Fruit fly (Drosophila melanogaster) ovary, adult (tissue): ENCODE data around the gene NSD.
"Not testable (repeated sequence)": the region's sequence is repeated elsewhere in the genome, so short reads cannot be mapped to it uniquely, and the experiment has no call there.

Experiments used
- CG17801 ChIP-seq: fragments of 200-800 bp; optimal IDR thresholded peaks from 2 replicates; lab custom pipeline; 2019; ENCODE audit warnings: missing biosample characterization, mild to moderate bottlenecking, missing genetic modification characterization, moderate library complexity; ENCODE audit not compliant: partially characterized antibody

NSD gene

dm6 chr3R:27937752-27938694 lies at the start of gene NSD, which contains the start of gene BOD1:
Gene NSD (minus strand): TSS chr3R:27937853.
Gene BOD1 (plus strand): TSS chr3R:27938245.
- peak; percentile 31 for TF ChIP-seq CG17801

DNA sequence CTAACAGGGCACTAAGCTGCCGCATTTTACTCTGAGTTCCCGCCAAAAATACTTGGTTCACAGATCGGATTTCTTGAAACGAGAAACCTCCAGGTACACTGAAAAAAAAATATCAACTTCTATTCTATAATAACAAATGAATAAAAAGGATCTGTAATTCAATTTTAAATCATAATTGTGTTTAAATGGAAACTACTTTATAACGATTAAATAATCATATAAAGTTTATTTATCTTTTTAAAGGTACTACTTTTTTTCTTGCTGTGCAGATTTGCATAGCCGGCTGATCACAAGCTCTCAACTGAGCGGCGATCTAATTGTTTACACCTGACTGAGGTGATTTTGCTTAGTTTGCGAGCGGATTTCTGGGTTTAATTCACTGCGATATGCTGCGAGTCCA lies 49.7 kb upstream of the NSD start:
- peak; percentile 61 for TF ChIP-seq CG17801

DNA sequence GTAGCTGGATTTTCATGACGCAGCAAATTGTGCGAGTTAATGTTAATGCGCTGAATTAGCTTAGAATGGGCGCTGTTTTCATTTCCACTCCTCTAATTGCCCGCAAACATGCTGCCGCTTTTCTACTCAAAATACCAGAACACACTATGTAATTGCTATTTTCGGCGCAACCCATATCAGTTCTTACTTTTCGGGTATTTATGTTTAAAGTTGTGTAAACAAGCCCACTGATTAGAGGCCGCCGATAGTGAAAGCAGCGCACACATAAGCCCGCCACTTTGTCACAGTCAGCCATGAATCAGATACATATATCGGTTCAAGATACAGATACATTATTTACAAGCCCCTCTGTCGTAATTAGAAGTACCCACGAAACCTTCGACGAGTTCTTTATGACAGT lies 49.1 kb upstream of the NSD start:
- no peak for TF ChIP-seq CG17801

DNA sequence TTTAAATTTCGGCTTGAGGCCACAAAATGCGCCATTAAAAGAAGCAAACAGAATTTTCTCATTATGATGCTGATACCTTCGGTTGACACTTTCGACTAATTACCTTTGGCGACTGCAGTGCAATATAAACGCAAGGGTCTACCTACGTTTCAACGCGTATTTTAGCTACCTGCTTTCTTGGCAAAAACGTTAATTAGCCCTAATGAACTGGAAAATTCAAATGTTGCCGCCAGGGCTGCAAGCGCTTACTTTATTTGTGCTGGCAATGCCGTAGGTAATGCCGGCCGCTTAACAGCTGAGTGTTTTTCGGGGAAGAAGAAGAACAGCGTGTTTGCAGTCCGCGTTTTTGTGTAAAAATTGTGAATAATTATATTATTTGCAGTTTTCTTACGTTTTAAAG lies 25.5 kb upstream of the NSD start, which contains the start of the genes CG31131 and CG4849:
Gene CG31131, minus strand, starts transcription at position 101 of the 400 bp plus-strand sequence.
Gene CG4849, plus strand, starts transcription at position 297 of the 400 bp plus-strand sequence.
- not testable (repeated sequence) for TF ChIP-seq CG17801

DNA sequence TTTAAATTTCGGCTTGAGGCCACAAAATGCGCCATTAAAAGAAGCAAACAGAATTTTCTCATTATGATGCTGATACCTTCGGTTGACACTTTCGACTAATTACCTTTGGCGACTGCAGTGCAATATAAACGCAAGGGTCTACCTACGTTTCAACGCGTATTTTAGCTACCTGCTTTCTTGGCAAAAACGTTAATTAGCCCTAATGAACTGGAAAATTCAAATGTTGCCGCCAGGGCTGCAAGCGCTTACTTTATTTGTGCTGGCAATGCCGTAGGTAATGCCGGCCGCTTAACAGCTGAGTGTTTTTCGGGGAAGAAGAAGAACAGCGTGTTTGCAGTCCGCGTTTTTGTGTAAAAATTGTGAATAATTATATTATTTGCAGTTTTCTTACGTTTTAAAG lies 22.8 kb upstream of the NSD start, which contains the start of gene CG31253:
Gene CG31253, minus strand, starts transcription at position 101 of the 400 bp plus-strand sequence.
- not testable (repeated sequence) for TF ChIP-seq CG17801

DNA sequence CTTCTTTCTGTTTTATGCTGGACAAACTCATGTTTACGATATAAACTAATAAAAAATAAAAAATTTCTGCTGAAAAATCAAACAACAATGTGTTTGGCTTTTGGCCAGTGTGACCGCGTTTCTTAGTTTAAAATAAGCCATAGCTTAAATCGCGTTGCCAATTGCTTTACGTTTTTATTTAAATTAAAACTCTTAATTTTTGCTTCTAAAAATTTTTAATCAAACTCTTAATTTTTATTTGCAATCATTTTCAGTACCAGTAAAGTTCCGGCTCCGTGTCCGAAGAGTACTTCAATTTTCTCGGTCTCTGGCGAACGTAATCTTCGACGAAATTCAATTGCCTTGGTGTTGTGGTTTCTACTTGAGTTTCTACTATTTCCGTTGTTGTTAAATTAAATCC lies 21.5 kb upstream of the NSD start, which contains the start of the genes CG42487 and CG4884:
Gene CG42487, minus strand, starts transcription at position 101 of the 400 bp plus-strand sequence.
Gene CG4884, minus strand, starts transcription at position 101 of the 400 bp plus-strand sequence.
- not testable (repeated sequence) for TF ChIP-seq CG17801

DNA sequence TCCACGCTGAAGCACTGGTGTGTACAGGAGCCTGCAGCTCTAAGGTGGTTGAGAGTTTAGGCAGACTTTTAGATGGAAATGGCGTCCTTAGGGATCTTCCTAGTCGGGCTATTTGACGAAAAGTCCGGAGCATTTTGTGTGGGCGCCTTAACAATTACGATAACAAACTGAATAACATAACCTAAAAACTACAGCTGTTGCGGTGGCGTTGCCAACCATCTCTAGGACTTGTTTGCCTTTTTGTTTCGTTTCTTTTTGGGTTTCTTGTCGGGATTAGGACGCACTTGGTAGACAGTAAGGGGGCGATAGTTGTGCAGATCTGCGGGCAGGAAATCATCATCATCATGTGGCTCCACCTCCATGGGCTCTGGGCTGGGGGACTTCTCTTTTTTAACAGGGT lies 20.3 kb upstream of the NSD start:
- TF ChIP-seq CG17801 = no peak

dm6 chr3R:27954533-27954932 lies 16.9 kb upstream of the NSD start, which contains the start of gene Nep7:
Gene Nep7 (plus strand): TSS chr3R:27954917.
- TF ChIP-seq CG17801 = no peak

DNA sequence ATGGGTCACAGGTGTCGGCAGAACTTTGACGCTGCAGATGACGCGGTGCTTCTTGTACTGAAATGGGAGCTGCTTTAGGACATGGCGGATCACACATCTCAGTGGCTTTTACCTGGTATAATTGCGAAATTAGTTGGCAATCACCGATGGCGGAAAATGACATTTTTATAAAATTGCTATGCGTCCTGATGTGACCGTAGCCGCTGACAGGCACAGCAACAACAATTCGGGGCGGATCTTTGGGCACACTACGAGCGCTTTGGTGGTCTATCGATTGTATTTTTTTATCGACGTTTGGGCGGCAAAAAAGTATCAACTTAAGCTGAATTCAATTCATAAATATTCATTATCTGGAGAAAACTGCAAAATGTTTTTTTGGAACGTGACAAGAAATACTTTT lies 16.2 kb upstream of the NSD start, which contains the start of gene CG4951:
Gene CG4951, minus strand, starts transcription at position 223 of the 400 bp plus-strand sequence.
- TF ChIP-seq CG17801 = no peak

dm6 chr3R:27948421-27948906 lies 10.8 kb upstream of the NSD start, which contains the start of gene Gp93:
Gene Gp93 (plus strand): TSS chr3R:27948711.
- peak; percentile 64 for TF ChIP-seq CG17801

DNA sequence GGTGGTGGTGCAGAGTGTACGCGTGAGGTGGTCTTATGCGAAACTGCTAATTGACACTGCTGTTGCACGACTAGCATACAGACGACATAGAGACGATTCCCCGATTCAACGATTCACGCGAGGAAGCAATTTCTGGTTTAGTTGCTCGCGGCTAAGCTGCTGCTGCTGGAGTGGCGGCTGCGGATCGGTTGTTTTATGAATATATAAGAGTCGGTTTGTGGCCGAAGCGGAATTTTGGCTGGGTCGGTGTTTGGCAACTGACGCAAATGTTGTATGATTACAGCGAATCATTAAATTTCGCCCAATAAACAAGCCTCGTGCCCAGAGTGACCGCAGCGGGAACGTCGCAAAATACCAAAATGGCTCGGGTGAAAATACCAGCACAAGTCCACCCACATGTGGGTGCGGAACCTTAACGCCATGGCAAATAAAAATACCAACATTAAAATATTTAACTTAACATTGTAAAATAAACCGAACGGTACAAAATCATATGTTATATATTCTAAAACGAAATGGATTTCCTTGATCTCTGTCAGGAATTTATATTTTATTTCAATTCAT lies 10.1 kb upstream of the NSD start, which contains the start of gene mfrn:
Gene mfrn, minus strand, starts transcription at position 340 of the 564 bp plus-strand sequence.
- TF ChIP-seq CG17801 = no peak

DNA sequence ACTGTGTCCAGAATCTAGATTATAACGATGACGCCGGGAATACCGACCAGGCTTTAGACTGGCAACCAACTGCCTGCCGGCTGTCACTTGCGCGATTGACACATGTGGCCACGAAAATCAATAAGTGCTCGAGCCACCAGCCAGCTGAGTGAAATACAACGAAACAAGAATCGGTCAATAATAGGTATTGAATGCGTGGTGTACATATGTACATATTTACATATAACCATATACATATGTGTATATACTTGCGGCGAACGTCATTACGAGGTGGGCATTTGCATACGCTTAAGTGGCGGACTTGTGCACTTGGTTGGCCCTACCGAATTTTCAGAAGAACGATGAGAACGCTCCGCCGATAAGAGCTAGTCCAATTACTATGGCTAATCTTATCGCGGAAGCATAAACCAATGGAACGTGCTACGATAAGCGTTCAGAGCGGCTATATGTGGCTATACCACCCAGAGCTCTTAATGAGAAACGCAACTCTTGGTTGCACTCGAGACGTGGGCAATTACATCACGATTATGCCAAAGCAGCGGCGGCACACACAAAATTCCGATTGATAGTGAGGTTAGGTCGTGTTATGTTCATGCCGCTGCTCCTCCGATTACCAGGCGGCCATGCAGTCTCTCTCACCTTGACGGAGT lies 9.0 kb upstream of the NSD start:
- TF ChIP-seq CG17801 = no peak

dm6 chr3R:27945398-27945797 lies 7.7 kb upstream of the NSD start:
- no peak for TF ChIP-seq CG17801

DNA sequence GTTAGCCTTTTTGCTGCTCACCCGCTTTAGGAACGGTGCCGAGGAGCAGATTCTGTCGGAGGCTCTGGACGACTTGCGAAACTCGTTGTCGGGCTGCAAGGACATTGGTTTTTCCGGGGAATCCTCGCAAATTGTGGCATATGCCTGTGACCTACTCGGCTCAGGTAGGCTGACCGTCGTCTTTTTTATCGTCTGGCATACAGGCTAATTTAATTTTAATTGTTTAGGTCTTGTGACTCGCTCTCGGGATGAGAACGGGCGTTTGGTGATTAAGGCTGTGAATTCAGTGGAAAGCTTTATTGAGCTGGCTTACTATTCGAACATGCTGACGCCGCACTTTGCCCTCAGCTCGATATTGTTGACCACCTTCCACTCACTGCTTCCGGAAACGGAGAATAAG lies 6.2 kb downstream of the NSD start:
- TF ChIP-seq CG17801 = no peak

- no peak for TF ChIP-seq CG17801
Measured at dm6 chr3R:27928984-27929924, 8.4 kb downstream of the NSD start.
